Fruit fly (Drosophila melanogaster) whole organism, pupa: ENCODE results near the gene niki.

ENCODE experiments used
- CG12605 ChIP-seq: fragments of 200-800 bp; sonication (Bioruptor generic); IDR thresholded peaks from 2 replicates; pipeline ENCODE4 v1.3.6; 2022; ENCODE audit warnings: missing biosample characterization, missing genetic modification characterization
- CG4496 ChIP-seq: fragments of 200-800 bp; sonication (Bioruptor generic); IDR thresholded peaks from 3 replicates; pipeline ENCODE4 v1.3.6; 2022; ENCODE audit warnings: missing biosample characterization, missing genetic modification characterization

DNA sequence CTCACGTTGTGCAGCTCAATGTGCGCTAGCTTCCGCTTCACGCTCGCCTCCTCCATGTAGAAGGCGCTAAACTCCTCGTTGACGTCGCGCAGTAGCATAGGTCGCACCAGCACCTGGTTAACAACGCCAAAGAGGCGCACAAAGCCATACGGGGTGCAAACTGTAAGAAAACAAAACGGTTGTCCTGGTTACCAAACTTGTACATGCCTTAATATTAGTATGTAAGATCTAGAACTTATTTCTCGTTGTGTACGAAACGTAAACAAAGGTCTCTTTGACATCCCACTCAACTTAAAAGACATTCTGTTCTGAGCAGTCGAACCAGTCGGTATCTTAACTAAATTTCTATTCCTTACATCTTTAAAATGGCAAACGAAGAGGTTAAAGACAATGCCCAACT lies 18.1 kb downstream of the niki start, which contains the start of gene CG6980:
- TF ChIP-seq CG12605 (no peak), CG4496 (GFP tag; lab: Robert Waterston, UW) (no peak)
